Worm (Caenorhabditis elegans) whole organism, L2 larva: ENCODE measurements around the gene sdz-1.

Experiments used
- ceh-82 ChIP-seq: fragments of 150-350 bp; optimal IDR thresholded peaks from 2 replicates; lab custom pipeline; 2014; ENCODE audit warnings: missing biosample characterization, missing genetic modification characterization
- lin-11 ChIP-seq: fragments of 150-350 bp; sonication (generic microtip); optimal IDR thresholded peaks from 2 replicates; lab custom pipeline; 2014; ENCODE audit warnings: missing biosample characterization, missing genetic modification characterization, inconsistent platforms, mixed read lengths
- lsy-2 ChIP-seq, 2 experiments: fragments of 150-350 bp in 1 of 2; sonication (generic microtip) in 1 of 2; optimal IDR thresholded peaks; 2 replicates each; lab custom pipeline; 2014 to 2017; ENCODE audit warnings: missing biosample characterization in 2 of 2, missing genetic modification characterization in 2 of 2
- peb-1 ChIP-seq: fragments of 150-350 bp; optimal IDR thresholded peaks from 2 replicates; lab custom pipeline; 2014; ENCODE audit warnings: missing biosample characterization, missing genetic modification characterization

DNA sequence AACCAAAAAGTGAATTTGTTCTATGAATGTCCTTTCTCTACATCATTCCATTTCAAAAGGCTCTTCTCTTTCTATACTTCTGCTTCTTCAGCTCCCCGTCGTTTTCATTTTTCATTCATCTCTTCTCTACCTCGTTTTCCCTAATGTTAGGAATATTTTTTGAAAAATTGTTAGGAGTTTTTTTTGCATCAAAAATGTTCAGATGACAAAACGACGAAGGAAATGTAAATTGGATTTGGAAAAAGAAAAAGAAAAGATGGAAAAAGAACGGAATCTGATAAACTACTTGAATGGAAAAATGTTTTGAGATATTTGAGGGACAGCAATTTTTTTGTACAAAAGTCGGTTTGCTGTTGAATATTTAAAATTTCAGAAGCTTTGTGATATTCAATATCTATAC, 44.6 kb upstream of the sdz-1 start:
- TF ChIP-seq peb-1 (tag; lab: Kevin White, UChicago) (no peak), ceh-82 (no peak), lin-11 (tag; lab: Kevin White, UChicago) (no peak), lsy-2 (tag; optimal IDR thresholded peaks at IDR 0.05; lab: Kevin White, UChicago) (no peak)
